Worm (Caenorhabditis elegans) whole organism, L3 larva: Measurements from ENCODE around the gene srh-159.

ENCODE experiments used
- R02D3.7 ChIP-seq: fragments of 150-350 bp; optimal IDR thresholded peaks from 2 replicates; lab custom pipeline; 2014; ENCODE audit warnings: missing biosample characterization, missing genetic modification characterization
- daf-12 ChIP-seq: fragments of 150-350 bp; optimal IDR thresholded peaks from 2 replicates; lab custom pipeline; 2014; ENCODE audit warnings: missing biosample characterization, missing genetic modification reagents, missing genetic modification characterization
- elt-1 ChIP-seq: fragments of 150-350 bp; optimal IDR thresholded peaks from 2 replicates; lab custom pipeline; 2014; ENCODE audit warnings: missing biosample characterization, missing genetic modification characterization
- nhr-12 ChIP-seq: fragments of 150-350 bp; optimal IDR thresholded peaks from 2 replicates; lab custom pipeline; 2014; ENCODE audit warnings: missing biosample characterization, missing genetic modification characterization
- nhr-77 ChIP-seq: fragments of 150-350 bp; optimal IDR thresholded peaks from 2 replicates; lab custom pipeline; 2014; ENCODE audit warnings: missing biosample characterization, missing genetic modification characterization

ce11 chrV:17159430-17159924 lies 22.7 kb upstream of the srh-159 start, which contains the start of gene F40D4.12:
- TF ChIP-seq daf-12 (no peak), elt-1 (tag; lab: Kevin White, UChicago) (no peak), nhr-77 (tag; lab: Kevin White, UChicago) (no peak), R02D3.7 (tag; lab: Kevin White, UChicago) (no peak), nhr-12 (tag; lab: Kevin White, UChicago) (no peak)
